Worm (Caenorhabditis elegans): ENCODE measurements around the gene hsp-110.

Gene hsp-110

ce11 chrIII:8410747-8411146, 36.0 kb downstream of the hsp-110 start:
- TF ChIP-seq sptf-1 (tag; optimal IDR thresholded peaks at IDR 0.05) (no peak), unc-62 (GFP tag; optimal IDR thresholded peaks at IDR 0.05) (peak; percentile 50)

DNA sequence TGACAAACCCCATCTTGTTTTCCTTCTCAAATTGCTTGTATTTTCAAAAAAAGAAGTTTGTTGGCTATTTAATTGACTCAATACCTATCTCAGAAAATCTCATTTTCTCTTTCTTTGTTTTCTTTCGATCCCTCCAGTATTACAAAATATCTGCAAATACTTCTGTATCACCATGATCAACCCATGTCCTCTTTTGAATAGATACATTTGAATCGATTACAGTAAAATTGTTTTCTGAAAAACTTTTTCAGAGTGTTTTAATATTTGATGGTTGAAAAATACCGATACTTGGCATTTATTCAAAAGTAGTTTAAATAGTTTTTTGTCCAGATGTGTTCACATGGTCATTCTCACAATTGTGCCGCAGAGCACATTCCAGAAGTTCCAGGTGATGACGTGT, 37.5 kb downstream of the hsp-110 start, which contains the start of gene ZK353.9:
TSS of gene ZK353.9 (plus strand) at position 331 of the 400 bp plus-strand sequence.
- TF ChIP-seq mls-2 (tag; optimal IDR thresholded peaks at IDR 0.05): no peak
- no peak for TF ChIP-seq cnd-1 (tag; optimal IDR thresholded peaks at IDR 0.05)
- no peak for TF ChIP-seq elt-3 (tag; optimal IDR thresholded peaks at IDR 0.05)
- TF ChIP-seq ham-2 (GFP tag; optimal IDR thresholded peaks at IDR 0.05): no peak

- TF ChIP-seq mep-1 (tag; optimal IDR thresholded peaks at IDR 0.05): peak; percentile 44
- no peak for TF ChIP-seq mab-5 (tag; optimal IDR thresholded peaks at IDR 0.05)
- TF ChIP-seq flh-1 (GFP tag; optimal IDR thresholded peaks at IDR 0.05): no peak
- no peak for TF ChIP-seq ceh-83 (GFP tag; optimal IDR thresholded peaks at IDR 0.05)
- TF ChIP-seq ceh-39 (tag; optimal IDR thresholded peaks at IDR 0.05): no peak
- peak; percentile 42 for TF ChIP-seq lsy-2 (tag; optimal IDR thresholded peaks at IDR 0.05)
- TF ChIP-seq ces-1 (GFP tag; optimal IDR thresholded peaks at IDR 0.05): peak; percentile 42
Measured at ce11 chrIII:8405449-8405962, 41.2 kb downstream of the hsp-110 start, which contains the start of the genes ubxn-4 and cyy-1. ubxn-4 (minus strand) TSS chrIII:8405562. cyy-1 (plus strand) TSS chrIII:8405874.

ce11 chrIII:8403507-8403906, 43.2 kb downstream of the hsp-110 start, which contains the start of gene cutc-1:
cutc-1 (minus strand) TSS chrIII:8403607.
- TF ChIP-seq bed-3 (GFP tag; optimal IDR thresholded peaks at IDR 0.05) (no peak), ham-2 (GFP tag; optimal IDR thresholded peaks at IDR 0.05) (no peak), ztf-11 (tag; optimal IDR thresholded peaks at IDR 0.05) (no peak), nhr-76 (tag; optimal IDR thresholded peaks at IDR 0.05) (no peak), flh-1 (GFP tag; optimal IDR thresholded peaks at IDR 0.05) (no peak), cnd-1 (tag; optimal IDR thresholded peaks at IDR 0.05) (no peak), sem-2 (GFP tag; optimal IDR thresholded peaks at IDR 0.05) (no peak), lin-13 (tag; optimal IDR thresholded peaks at IDR 0.05) (no peak), nhr-12 (tag; optimal IDR thresholded peaks at IDR 0.05) (no peak), hlh-1 (tag; optimal IDR thresholded peaks at IDR 0.05) (no peak), ceh-39 (tag; optimal IDR thresholded peaks at IDR 0.05) (no peak), tbx-8 (GFP tag; optimal IDR thresholded peaks at IDR 0.05) (no peak), elt-3 (tag; optimal IDR thresholded peaks at IDR 0.05) (no peak), zip-8 (tag; optimal IDR thresholded peaks at IDR 0.05) (no peak), mls-2 (tag; optimal IDR thresholded peaks at IDR 0.05) (no peak)

ce11 chrIII:8402633-8403032, 44.1 kb downstream of the hsp-110 start:
- no peak for TF ChIP-seq unc-62 (GFP tag; optimal IDR thresholded peaks at IDR 0.05)
- TF ChIP-seq hlh-1 (tag; optimal IDR thresholded peaks at IDR 0.05): no peak
- TF ChIP-seq ham-2 (GFP tag; optimal IDR thresholded peaks at IDR 0.05): no peak
- no peak for TF ChIP-seq lin-13 (tag; optimal IDR thresholded peaks at IDR 0.05)
- no peak for TF ChIP-seq ceh-43 (GFP tag; optimal IDR thresholded peaks at IDR 0.05)
- no peak for TF ChIP-seq nhr-12 (tag; optimal IDR thresholded peaks at IDR 0.05)
- TF ChIP-seq lsy-2 (tag; optimal IDR thresholded peaks at IDR 0.05): no peak
- no peak for TF ChIP-seq drap-1 (GFP tag; optimal IDR thresholded peaks at IDR 0.05)
- TF ChIP-seq cnd-1 (tag; optimal IDR thresholded peaks at IDR 0.05): no peak
- no peak for TF ChIP-seq elt-3 (tag; optimal IDR thresholded peaks at IDR 0.05)
- no peak for TF ChIP-seq zip-8 (tag; optimal IDR thresholded peaks at IDR 0.05)
- TF ChIP-seq mls-2 (tag; optimal IDR thresholded peaks at IDR 0.05): no peak
- TF ChIP-seq elt-1 (tag; optimal IDR thresholded peaks at IDR 0.05; ENCODE audit: borderline replicate concordance, insufficient read depth): no peak

ce11 chrIII:8401887-8402286, 44.8 kb downstream of the hsp-110 start, which contains the start of gene lap-1:
lap-1 (minus strand) TSS chrIII:8401928.
- TF ChIP-seq sem-2 (GFP tag; optimal IDR thresholded peaks at IDR 0.05) (no peak), mls-2 (tag; optimal IDR thresholded peaks at IDR 0.05) (no peak), lin-32 (GFP tag; optimal IDR thresholded peaks at IDR 0.05) (no peak), ceh-39 (tag; optimal IDR thresholded peaks at IDR 0.05) (no peak), drap-1 (GFP tag; optimal IDR thresholded peaks at IDR 0.05) (no peak), ceh-83 (GFP tag; optimal IDR thresholded peaks at IDR 0.05) (no peak), mab-5 (tag; optimal IDR thresholded peaks at IDR 0.05) (no peak), hlh-1 (tag; optimal IDR thresholded peaks at IDR 0.05) (no peak), ceh-43 (GFP tag; optimal IDR thresholded peaks at IDR 0.05) (no peak)
